Worm (Caenorhabditis elegans): ENCODE measurements around the gene cyb-3.

cyb-3 gene

DNA sequence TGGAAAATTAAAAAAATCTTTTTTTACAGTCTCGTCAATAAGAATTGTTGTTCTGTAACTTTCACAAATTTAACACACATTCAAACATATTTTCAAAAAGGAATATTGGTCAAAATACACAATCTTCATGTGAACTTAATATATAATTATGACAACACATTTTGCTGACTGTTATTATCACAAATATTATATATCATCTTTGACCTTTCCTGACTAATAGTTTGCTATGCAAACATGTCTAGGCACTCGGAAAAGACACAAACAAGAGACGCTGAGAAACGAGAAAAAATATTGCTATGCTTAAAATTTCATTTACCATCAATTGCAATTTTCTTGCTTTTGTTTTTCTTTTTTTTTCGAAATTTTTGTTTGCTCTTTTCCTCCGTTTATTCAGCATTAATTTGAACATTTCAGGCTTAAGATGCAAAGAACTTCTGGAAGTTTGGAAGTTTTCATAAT lies 6.4 kb downstream of the cyb-3 start, which contains the start of gene fbxa-135:
Gene fbxa-135, plus strand, starts transcription at position 409 of the 459 bp plus-strand sequence.
- TF ChIP-seq elt-2 (tag; optimal IDR thresholded peaks at IDR 0.05) (peak; percentile 3), lin-14 (GFP tag; optimal IDR thresholded peaks at IDR 0.05) (no peak)

ce11 chrV:15404859-15405258 lies 9.4 kb downstream of the cyb-3 start, which contains the start of gene srh-258:
srh-258 (plus strand) TSS chrV:15405159.
- TF ChIP-seq snu-23 (GFP tag; optimal IDR thresholded peaks at IDR 0.05) (no peak), F16B12.6 (tag; optimal IDR thresholded peaks at IDR 0.05) (no peak), alr-1 (tag; optimal IDR thresholded peaks at IDR 0.05; ENCODE audit: borderline replicate concordance) (no peak)

DNA sequence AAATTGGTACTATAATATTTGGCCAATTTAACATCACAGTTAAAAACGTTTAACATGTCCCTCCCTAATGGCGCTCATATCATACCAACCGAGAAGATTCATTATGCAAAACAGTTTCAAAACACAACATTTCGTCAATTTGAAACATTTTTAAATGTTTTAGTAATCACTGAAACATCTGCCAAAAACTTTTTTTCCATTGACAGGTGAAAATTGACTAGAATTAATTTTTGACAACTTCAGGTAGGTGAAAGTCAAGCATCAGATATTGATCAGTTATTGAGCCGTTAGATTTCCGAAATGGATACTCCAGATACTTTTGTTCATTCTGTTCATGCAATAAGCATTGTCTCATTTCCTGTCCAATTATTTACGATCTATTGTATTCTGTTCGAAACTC lies 11.4 kb downstream of the cyb-3 start, which contains the start of gene srh-257:
Gene srh-257, plus strand, starts transcription at position 301 of the 400 bp plus-strand sequence.
- TF ChIP-seq Y116A8C.19 (tag; optimal IDR thresholded peaks at IDR 0.05; ENCODE audit: borderline replicate concordance): no peak
- no peak for TF ChIP-seq lin-35 (GFP tag; optimal IDR thresholded peaks at IDR 0.05)
- no peak for TF ChIP-seq unc-86 (tag; optimal IDR thresholded peaks at IDR 0.05)
- TF ChIP-seq alr-1 (tag; optimal IDR thresholded peaks at IDR 0.05; ENCODE audit: borderline replicate concordance): no peak
- no peak for TF ChIP-seq hpl-2 (GFP tag; optimal IDR thresholded peaks at IDR 0.05)
- no peak for TF ChIP-seq vab-15 (tag; optimal IDR thresholded peaks at IDR 0.05)
- TF ChIP-seq F16B12.6 (tag; optimal IDR thresholded peaks at IDR 0.05): no peak
- TF ChIP-seq hlh-17 (GFP tag; optimal IDR thresholded peaks at IDR 0.05; ENCODE audit: borderline replicate concordance): no peak
- no peak for TF ChIP-seq tlp-1 (tag; optimal IDR thresholded peaks at IDR 0.05)
- no peak for TF ChIP-seq ets-5 (GFP tag; IDR thresholded peaks at IDR 0.05)
- no peak for TF ChIP-seq nhr-12 (tag; optimal IDR thresholded peaks at IDR 0.05)
- TF ChIP-seq nhr-11 (tag; optimal IDR thresholded peaks at IDR 0.05): no peak

ce11 chrV:15412625-15413024 lies 17.1 kb downstream of the cyb-3 start, which contains the start of gene srbc-63:
srbc-63 (minus strand) TSS chrV:15412725.
- no peak for TF ChIP-seq elt-2 (tag; optimal IDR thresholded peaks at IDR 0.05)
- no peak for TF ChIP-seq sup-37 (GFP tag; optimal IDR thresholded peaks at IDR 0.05)
- no peak for TF ChIP-seq egl-27 (tag; optimal IDR thresholded peaks at IDR 0.05)
- TF ChIP-seq isw-1 (GFP tag; IDR thresholded peaks at IDR 0.05): no peak
- no peak for TF ChIP-seq lir-3 (tag; optimal IDR thresholded peaks at IDR 0.05; ENCODE audit: poor library complexity)
- TF ChIP-seq lin-14 (GFP tag; optimal IDR thresholded peaks at IDR 0.05): no peak
- TF ChIP-seq irx-1 (tag; optimal IDR thresholded peaks at IDR 0.05): no peak
- no peak for TF ChIP-seq nhr-90 (tag; optimal IDR thresholded peaks at IDR 0.05; ENCODE audit: poor library complexity)
- no peak for TF ChIP-seq mdl-1 (tag; optimal IDR thresholded peaks at IDR 0.05)
- TF ChIP-seq unc-30 (tag; optimal IDR thresholded peaks at IDR 0.05): no peak

DNA sequence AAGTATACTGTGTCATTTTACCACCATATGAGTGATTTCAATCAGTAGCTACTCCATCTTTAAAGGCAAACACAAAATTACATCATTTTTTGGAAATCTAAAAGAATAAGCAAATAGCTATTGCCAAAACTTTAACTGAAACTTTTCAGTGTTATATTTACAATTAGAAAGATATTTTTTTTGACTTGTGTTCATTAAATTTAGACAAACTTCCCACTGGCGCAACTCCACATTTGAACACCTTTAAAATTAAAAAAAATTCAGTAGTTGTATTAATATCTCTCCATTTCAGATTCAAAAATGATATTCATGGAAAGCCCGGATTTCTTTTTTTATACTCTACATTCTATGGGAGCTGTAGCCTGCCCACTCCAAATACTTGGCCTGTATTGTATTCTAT lies 18.4 kb downstream of the cyb-3 start, which contains the start of gene srh-264:
Gene srh-264, plus strand, starts transcription at position 301 of the 400 bp plus-strand sequence.
- TF ChIP-seq fkh-8 (tag; optimal IDR thresholded peaks at IDR 0.05): no peak
- TF ChIP-seq fkh-10 (GFP tag; optimal IDR thresholded peaks at IDR 0.05): no peak
- no peak for TF ChIP-seq ceh-63 (GFP tag; optimal IDR thresholded peaks at IDR 0.05)
- TF ChIP-seq C34B4.2 (tag; optimal IDR thresholded peaks at IDR 0.05): no peak
- TF ChIP-seq elt-2 (tag; optimal IDR thresholded peaks at IDR 0.05): no peak
- TF ChIP-seq tbx-2 (tag; optimal IDR thresholded peaks at IDR 0.05): no peak
- no peak for TF ChIP-seq ama-1 (optimal IDR thresholded peaks at IDR 0.05)
- no peak for TF ChIP-seq tlp-1 (tag; optimal IDR thresholded peaks at IDR 0.05)
- TF ChIP-seq mab-9 (GFP tag; IDR thresholded peaks at IDR 0.05): no peak
- TF ChIP-seq nhr-84 (tag; optimal IDR thresholded peaks at IDR 0.05): no peak
- no peak for TF ChIP-seq dsc-1 (tag; optimal IDR thresholded peaks at IDR 0.05)
- TF ChIP-seq dpl-1 (GFP tag; optimal IDR thresholded peaks at IDR 0.05): no peak
- TF ChIP-seq sptf-1 (tag; optimal IDR thresholded peaks at IDR 0.05): no peak
- no peak for TF ChIP-seq irx-1 (tag; optimal IDR thresholded peaks at IDR 0.05)
- no peak for TF ChIP-seq F16B12.6 (tag; optimal IDR thresholded peaks at IDR 0.05)
- TF ChIP-seq hpl-2 (GFP tag; optimal IDR thresholded peaks at IDR 0.05): no peak
- no peak for TF ChIP-seq nhr-85 (tag)
- no peak for TF ChIP-seq egl-13 (tag; optimal IDR thresholded peaks at IDR 0.05)
- TF ChIP-seq nhr-19 (GFP tag; conservative IDR thresholded peaks at IDR 0.05): no peak
- no peak for TF ChIP-seq nhr-20 (tag; optimal IDR thresholded peaks at IDR 0.05)
